Worm (Caenorhabditis elegans): ENCODE measurements around the gene cox-6C.

The cox-6C gene

DNA sequence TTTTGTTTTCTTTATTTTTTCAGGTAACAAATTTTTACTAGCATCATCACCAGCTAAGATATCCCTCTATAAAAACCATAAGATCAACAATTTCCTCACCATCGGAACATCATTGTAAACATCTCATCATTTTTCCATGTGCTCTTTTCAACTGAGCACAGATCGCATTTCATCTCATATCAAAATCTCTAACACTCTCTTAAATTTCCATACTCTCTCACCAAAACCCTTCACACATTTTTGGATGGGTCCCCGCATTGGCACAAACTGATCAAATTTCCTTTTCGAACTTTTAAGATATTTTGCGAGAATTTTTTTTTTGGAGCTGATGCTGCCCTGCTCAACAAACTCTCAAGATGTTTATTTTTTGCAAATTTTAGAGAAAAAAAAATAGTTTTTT lies 49.1 kb upstream of the cox-6C start:
- TF ChIP-seq egl-27 (tag; optimal IDR thresholded peaks at IDR 0.05) (no peak), lin-13 (GFP tag; optimal IDR thresholded peaks at IDR 0.05) (no peak), nhr-237 (tag; optimal IDR thresholded peaks at IDR 0.05) (no peak), nhr-12 (tag; optimal IDR thresholded peaks at IDR 0.05) (no peak), nhr-11 (tag; optimal IDR thresholded peaks at IDR 0.05) (no peak), fos-1 (tag; optimal IDR thresholded peaks at IDR 0.05) (no peak), nhr-129 (tag; optimal IDR thresholded peaks at IDR 0.05) (no peak)

DNA sequence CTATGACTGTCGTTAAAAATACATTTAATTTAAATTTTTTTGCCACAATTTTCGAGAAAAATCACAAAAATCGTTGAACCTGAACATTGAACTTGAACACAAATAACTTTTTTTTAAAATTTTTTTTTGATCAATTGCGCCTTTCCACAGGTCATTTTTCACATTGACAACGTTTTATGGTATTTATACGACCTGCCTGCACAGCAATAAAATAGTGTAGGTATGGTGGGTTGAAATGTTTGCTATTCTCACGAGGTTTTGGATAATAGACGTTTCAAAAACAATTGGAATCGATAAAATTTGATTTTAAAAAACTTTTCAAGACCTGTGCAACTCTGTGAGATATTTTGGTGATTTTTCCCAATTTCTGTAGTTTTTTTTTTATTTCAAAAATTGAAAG lies 48.3 kb upstream of the cox-6C start:
- TF ChIP-seq nhr-25 (tag; optimal IDR thresholded peaks at IDR 0.05) (no peak), alr-1 (tag; optimal IDR thresholded peaks at IDR 0.05) (no peak), aly-2 (tag; optimal IDR thresholded peaks at IDR 0.05) (no peak)

DNA sequence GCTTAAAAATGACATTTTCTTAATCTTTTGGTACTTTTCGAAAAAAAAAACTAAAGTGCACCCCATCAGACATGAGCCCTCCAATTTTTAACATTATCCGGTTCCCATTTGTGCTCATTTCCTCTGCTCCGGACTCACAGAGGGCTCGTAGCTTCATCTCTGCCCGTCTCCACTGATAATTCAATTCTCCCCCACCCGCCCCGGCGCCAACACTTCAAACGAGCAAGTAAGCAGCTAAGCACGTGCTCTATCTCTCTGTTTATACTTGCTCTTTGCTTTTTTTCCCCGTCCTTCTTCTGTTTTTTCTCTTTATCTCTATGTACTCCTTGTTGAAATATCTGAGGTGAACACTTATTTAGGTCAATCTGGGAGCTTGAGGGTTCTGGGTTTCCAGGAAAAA lies 47.3 kb upstream of the cox-6C start, which contains the start of gene T05C7.9:
Gene T05C7.9, plus strand, starts transcription at position 72 of the 400 bp plus-strand sequence.
- TF ChIP-seq nhr-129 (tag; optimal IDR thresholded peaks at IDR 0.05) (peak; percentile 32), mdl-1 (tag; optimal IDR thresholded peaks at IDR 0.05) (peak in 1 of 2 experiments; percentile 4), F13H6.1 (tag; optimal IDR thresholded peaks at IDR 0.05) (peak; percentile 47), C34F6.9 (tag; optimal IDR thresholded peaks at IDR 0.05) (peak; percentile 37), ceh-82 (tag; optimal IDR thresholded peaks at IDR 0.05) (no peak), mab-5 (tag; optimal IDR thresholded peaks at IDR 0.05) (no peak), sma-9 (GFP tag; optimal IDR thresholded peaks at IDR 0.05) (peak; percentile 35), sma-9 (tag; optimal IDR thresholded peaks at IDR 0.05) (no peak)

DNA sequence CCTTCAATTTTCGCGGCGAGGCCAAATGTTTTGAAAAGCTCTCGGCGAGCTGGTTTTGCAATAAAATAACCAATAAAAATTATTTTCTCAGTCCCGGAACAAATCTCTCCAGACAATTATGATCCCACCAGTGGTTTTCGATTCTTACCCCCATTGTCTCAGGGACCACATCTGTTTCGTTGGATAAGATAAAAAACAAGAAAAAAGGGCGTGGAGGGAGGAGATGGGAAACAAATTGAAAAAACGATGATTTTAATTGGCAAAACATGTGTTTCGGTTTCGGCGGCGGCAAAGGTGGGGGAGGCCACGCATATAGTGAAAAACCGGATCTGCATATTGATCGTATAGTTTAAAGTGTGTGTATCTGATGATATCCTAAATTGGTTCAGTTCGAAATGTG lies 45.6 kb upstream of the cox-6C start:
- no peak for TF ChIP-seq snpc-4 (tag; optimal IDR thresholded peaks at IDR 0.05)
- TF ChIP-seq ceh-82 (tag; optimal IDR thresholded peaks at IDR 0.05): no peak
- no peak for TF ChIP-seq ZK546.5 (tag; optimal IDR thresholded peaks at IDR 0.05)

ce11 chrIV:81428-81827 lies 45.1 kb upstream of the cox-6C start:
- TF ChIP-seq unc-62 (GFP tag; optimal IDR thresholded peaks at IDR 0.05) (no peak), mdl-1 (tag; optimal IDR thresholded peaks at IDR 0.05) (no peak), nhr-11 (tag; optimal IDR thresholded peaks at IDR 0.05) (no peak), nhr-237 (tag; optimal IDR thresholded peaks at IDR 0.05) (no peak), mab-5 (tag; optimal IDR thresholded peaks at IDR 0.05) (no peak), nhr-12 (tag; optimal IDR thresholded peaks at IDR 0.05) (no peak), ceh-82 (tag; optimal IDR thresholded peaks at IDR 0.05) (no peak), sma-3 (GFP tag; optimal IDR thresholded peaks at IDR 0.05) (no peak), ama-1 (optimal IDR thresholded peaks at IDR 0.05) (no peak), egl-27 (tag; optimal IDR thresholded peaks at IDR 0.05) (no peak), snpc-4 (tag; optimal IDR thresholded peaks at IDR 0.05) (no peak), mbf-1 (tag; optimal IDR thresholded peaks at IDR 0.05) (no peak), unc-55 (GFP tag; optimal IDR thresholded peaks at IDR 0.05) (no peak), elt-3 (tag; optimal IDR thresholded peaks at IDR 0.05) (no peak), nhr-21 (tag; optimal IDR thresholded peaks at IDR 0.05) (no peak), elt-1 (tag; optimal IDR thresholded peaks at IDR 0.05) (no peak), ztf-1 (GFP tag; conservative IDR thresholded peaks at IDR 0.05) (no peak), nhr-25 (tag; optimal IDR thresholded peaks at IDR 0.05) (no peak), sma-9 (GFP tag; optimal IDR thresholded peaks at IDR 0.05) (no peak), sma-9 (tag; optimal IDR thresholded peaks at IDR 0.05) (no peak), unc-39 (tag; optimal IDR thresholded peaks at IDR 0.05) (no peak)

- no peak for TF ChIP-seq unc-62 (GFP tag; optimal IDR thresholded peaks at IDR 0.05)
- TF ChIP-seq nhr-129 (tag; optimal IDR thresholded peaks at IDR 0.05): no peak
- no peak for TF ChIP-seq ceh-16 (tag; optimal IDR thresholded peaks at IDR 0.05)
These were observed 44.2 kb upstream of the cox-6C start for ce11 chrIV:82309-82708.

- TF ChIP-seq crh-2 (tag; optimal IDR thresholded peaks at IDR 0.05): no peak
- no peak for TF ChIP-seq gmeb-1 (tag; optimal IDR thresholded peaks at IDR 0.05)
- no peak for TF ChIP-seq ztf-4 (tag; optimal IDR thresholded peaks at IDR 0.05)
- TF ChIP-seq nhr-10 (tag; optimal IDR thresholded peaks at IDR 0.05): no peak
- no peak for TF ChIP-seq ztf-11 (tag; optimal IDR thresholded peaks at IDR 0.05)
- TF ChIP-seq sma-3 (GFP tag; optimal IDR thresholded peaks at IDR 0.05): no peak
- no peak for TF ChIP-seq fos-1 (tag; optimal IDR thresholded peaks at IDR 0.05)
- TF ChIP-seq lin-11 (tag; optimal IDR thresholded peaks at IDR 0.05): no peak
- TF ChIP-seq unc-55 (GFP tag; optimal IDR thresholded peaks at IDR 0.05): no peak
- TF ChIP-seq nhr-11 (tag; optimal IDR thresholded peaks at IDR 0.05): no peak
These were observed 39.8 kb upstream of the cox-6C start for ce11 chrIV:86744-87143.
